Worm (Caenorhabditis elegans): ENCODE results near the gene abcx-1.

abcx-1 gene

ce11 chrII:6573677-6574076, 41.7 kb downstream of the abcx-1 start, which contains the start of gene sra-28:
Gene sra-28 (minus strand): TSS chrII:6573777.
- no peak for TF ChIP-seq ztf-11 (tag; optimal IDR thresholded peaks at IDR 0.05)
- no peak for TF ChIP-seq egl-5 (tag; optimal IDR thresholded peaks at IDR 0.05)
- no peak for TF ChIP-seq egl-27 (tag; optimal IDR thresholded peaks at IDR 0.05)
- TF ChIP-seq fkh-10 (GFP tag; optimal IDR thresholded peaks at IDR 0.05), result no peak
- TF ChIP-seq unc-39 (tag; optimal IDR thresholded peaks at IDR 0.05), result no peak
- TF ChIP-seq jun-1 (tag; optimal IDR thresholded peaks at IDR 0.05), result no peak
- no peak for TF ChIP-seq nhr-43 (tag; optimal IDR thresholded peaks at IDR 0.05; ENCODE audit: poor library complexity, severe bottlenecking)
- no peak for TF ChIP-seq unc-62 (GFP tag; optimal IDR thresholded peaks at IDR 0.05)
- TF ChIP-seq nhr-12 (tag; optimal IDR thresholded peaks at IDR 0.05), result no peak
- no peak for TF ChIP-seq tbx-2 (tag; optimal IDR thresholded peaks at IDR 0.05)
- no peak for TF ChIP-seq ZK546.5 (tag; optimal IDR thresholded peaks at IDR 0.05)
- TF ChIP-seq hmg-11 (tag; optimal IDR thresholded peaks at IDR 0.05), result no peak
- TF ChIP-seq nhr-77 (tag; optimal IDR thresholded peaks at IDR 0.05), result no peak
- no peak for TF ChIP-seq elt-3 (tag; optimal IDR thresholded peaks at IDR 0.05)
- TF ChIP-seq ceh-28 (tag; optimal IDR thresholded peaks at IDR 0.05), result no peak
- TF ChIP-seq mdl-1 (tag; optimal IDR thresholded peaks at IDR 0.05), result no peak

- TF ChIP-seq mml-1 (tag; optimal IDR thresholded peaks at IDR 0.05) (no peak), R02D3.7 (tag; optimal IDR thresholded peaks at IDR 0.05) (no peak), lin-39 (tag; optimal IDR thresholded peaks at IDR 0.05) (no peak), pha-4 (tag; optimal IDR thresholded peaks at IDR 0.05) (no peak), ztf-11 (tag; optimal IDR thresholded peaks at IDR 0.05) (no peak), fkh-10 (GFP tag; optimal IDR thresholded peaks at IDR 0.05) (no peak), lsy-12 (tag; optimal IDR thresholded peaks at IDR 0.05) (no peak), nhr-76 (tag; optimal IDR thresholded peaks at IDR 0.05) (no peak), aly-2 (tag; optimal IDR thresholded peaks at IDR 0.05) (no peak)
Observed at ce11 chrII:6575647-6576046, 43.7 kb downstream of the abcx-1 start, which contains the start of gene sra-29. Gene sra-29 (minus strand): TSS chrII:6575747.

ce11 chrII:6578378-6578777, 46.4 kb downstream of the abcx-1 start, which contains the start of gene sra-31:
Gene sra-31 (minus strand): TSS chrII:6578478.
- TF ChIP-seq lin-39 (tag; optimal IDR thresholded peaks at IDR 0.05) (no peak), sea-2 (GFP tag; optimal IDR thresholded peaks at IDR 0.05) (no peak), mml-1 (tag; optimal IDR thresholded peaks at IDR 0.05) (no peak), elt-2 (tag; optimal IDR thresholded peaks at IDR 0.05) (no peak), ztf-11 (tag; optimal IDR thresholded peaks at IDR 0.05) (no peak), egl-5 (tag; optimal IDR thresholded peaks at IDR 0.05) (no peak), nhr-23 (tag; optimal IDR thresholded peaks at IDR 0.05) (no peak), fkh-2 (tag; optimal IDR thresholded peaks at IDR 0.05) (no peak), nfya-1 (tag; optimal IDR thresholded peaks at IDR 0.05; ENCODE audit: insufficient read depth) (no peak), unc-39 (tag; optimal IDR thresholded peaks at IDR 0.05) (no peak), ceh-16 (tag; optimal IDR thresholded peaks at IDR 0.05) (no peak), lin-15B (tag; optimal IDR thresholded peaks at IDR 0.05) (no peak), nhr-25 (tag; optimal IDR thresholded peaks at IDR 0.05) (no peak), fkh-10 (GFP tag; optimal IDR thresholded peaks at IDR 0.05) (no peak)

- TF ChIP-seq jun-1 (tag; optimal IDR thresholded peaks at IDR 0.05), result no peak
- no peak for TF ChIP-seq ama-1 (optimal IDR thresholded peaks at IDR 0.05)
- no peak for TF ChIP-seq snpc-4 (tag; optimal IDR thresholded peaks at IDR 0.05)
- TF ChIP-seq pqm-1 (tag; optimal IDR thresholded peaks at IDR 0.05), result no peak
- TF ChIP-seq skn-1 (tag; optimal IDR thresholded peaks at IDR 0.05), result no peak
- no peak for TF ChIP-seq aly-2 (tag; optimal IDR thresholded peaks at IDR 0.05)
- no peak for TF ChIP-seq nhr-77 (tag; optimal IDR thresholded peaks at IDR 0.05)
- TF ChIP-seq nhr-25 (tag; optimal IDR thresholded peaks at IDR 0.05), result no peak
- no peak for TF ChIP-seq lin-39 (tag; optimal IDR thresholded peaks at IDR 0.05)
- TF ChIP-seq elt-2 (tag; optimal IDR thresholded peaks at IDR 0.05), result no peak
- TF ChIP-seq unc-39 (tag; optimal IDR thresholded peaks at IDR 0.05), result no peak
- TF ChIP-seq ceh-9 (tag; optimal IDR thresholded peaks at IDR 0.05), result no peak
- TF ChIP-seq hmg-11 (tag; optimal IDR thresholded peaks at IDR 0.05), result no peak
- no peak for TF ChIP-seq ceh-28 (tag; optimal IDR thresholded peaks at IDR 0.05)
- no peak for TF ChIP-seq nfya-1 (tag; optimal IDR thresholded peaks at IDR 0.05; ENCODE audit: insufficient read depth)
- no peak for TF ChIP-seq eor-1 (tag; optimal IDR thresholded peaks at IDR 0.05)
- TF ChIP-seq pha-4 (tag; optimal IDR thresholded peaks at IDR 0.05), result no peak
Observed at ce11 chrII:6581236-6581635, 49.3 kb downstream of the abcx-1 start, which contains the start of gene C56C10.6. Gene C56C10.6 (minus strand): TSS chrII:6581336.
